Worm (Caenorhabditis elegans) whole organism, young adult: ENCODE data around the gene mif-1.

Experiments used
- B0336.3 ChIP-seq: fragments of 200-800 bp; sonication (Bioruptor generic); IDR thresholded peaks from 2 replicates; pipeline ENCODE4 v1.3.6; 2022; ENCODE audit warnings: missing genetic modification characterization, missing compliant biosample characterization
- F49E8.2 ChIP-seq: sonication (generic microtip); optimal IDR thresholded peaks from 3 replicates; lab custom pipeline; 2017; ENCODE audit warnings: missing genetic modification characterization, mild to moderate bottlenecking, missing compliant biosample characterization, antibody characterized with exemption, moderate library complexity; ENCODE audit not compliant: insufficient read depth
- F57A8.1 ChIP-seq: fragments of 200-800 bp; sonication (Bioruptor generic); optimal IDR thresholded peaks from 2 replicates; lab custom pipeline; 2018; ENCODE audit warnings: mild to moderate bottlenecking, missing genetic modification characterization, moderate library complexity, missing compliant biosample characterization
- K11D2.4 ChIP-seq: fragments of 200-800 bp; sonication (Bioruptor generic); IDR thresholded peaks from 2 replicates; pipeline ENCODE4 v1.3.6; 2022; ENCODE audit warnings: missing genetic modification reagents, missing genetic modification characterization, missing compliant biosample characterization
- Y95B8A.8 ChIP-seq: fragments of 200-800 bp; sonication (Bioruptor generic); IDR thresholded peaks from 2 replicates; pipeline ENCODE4 v1.3.6; 2022; ENCODE audit warnings: missing genetic modification reagents, missing genetic modification characterization, missing compliant biosample characterization
- attf-3 ChIP-seq: fragments of 200-800 bp; sonication (Bioruptor generic); conservative IDR thresholded peaks from 2 replicates; pipeline ENCODE4 v1.3.6; 2022; ENCODE audit warnings: missing genetic modification reagents, missing genetic modification characterization, missing compliant biosample characterization
- attf-5 ChIP-seq: fragments of 200-800 bp; sonication (Bioruptor generic); optimal IDR thresholded peaks from 2 replicates; lab custom pipeline; 2018; ENCODE audit warnings: mild to moderate bottlenecking, missing genetic modification characterization, missing compliant biosample characterization
- cebp-1 ChIP-seq, 2 experiments: fragments of 200-800 bp in 1 of 2; sonication (Bioruptor generic) in 1 of 2; sonication (generic microtip) in 1 of 2; IDR thresholded peaks in 1 of 2; optimal IDR thresholded peaks in 1 of 2; 2 replicates each; pipeline versions ENCODE4 v1.3.6 to Lab custom; 2017 to 2022; ENCODE audit warnings: missing compliant biosample characterization in 2 of 2, missing genetic modification characterization in 2 of 2, mild to moderate bottlenecking in 1 of 2, missing genetic modification reagents in 1 of 2, moderate library complexity in 1 of 2
- ceh-100 ChIP-seq: fragments of 200-800 bp; sonication (Bioruptor generic); IDR thresholded peaks from 2 replicates; pipeline ENCODE4 v1.3.6; 2022; ENCODE audit warnings: missing genetic modification reagents, missing genetic modification characterization, missing compliant biosample characterization
- ceh-40 ChIP-seq: fragments of 200-800 bp; sonication (Bioruptor generic); IDR thresholded peaks from 2 replicates; pipeline ENCODE4 v1.3.6; 2022; ENCODE audit warnings: missing genetic modification characterization, missing compliant biosample characterization
- ceh-79 ChIP-seq: sonication (generic microtip); optimal IDR thresholded peaks from 2 replicates; lab custom pipeline; 2017; ENCODE audit warnings: mild to moderate bottlenecking, missing genetic modification characterization, missing compliant biosample characterization
- ceh-91 ChIP-seq: fragments of 200-800 bp; sonication (Bioruptor generic); IDR thresholded peaks from 2 replicates; pipeline ENCODE4 v1.3.6; 2022; ENCODE audit warnings: missing genetic modification reagents, missing genetic modification characterization, missing compliant biosample characterization
- die-1 ChIP-seq: sonication (generic microtip); optimal IDR thresholded peaks from 2 replicates; lab custom pipeline; 2016; ENCODE audit warnings: missing genotype, mild to moderate bottlenecking, missing genetic modification characterization, missing compliant biosample characterization
- dox-1 ChIP-seq: fragments of 200-800 bp; sonication (Bioruptor generic); IDR thresholded peaks from 2 replicates; pipeline ENCODE4 v1.3.6; 2022; ENCODE audit warnings: missing genetic modification reagents, missing genetic modification characterization, missing compliant biosample characterization
- dpff-1 ChIP-seq: sonication (generic microtip); optimal IDR thresholded peaks from 2 replicates; lab custom pipeline; 2017; ENCODE audit warnings: mild to moderate bottlenecking, missing genetic modification characterization, missing compliant biosample characterization
- egrh-3 ChIP-seq: fragments of 200-800 bp; sonication (Bioruptor generic); IDR thresholded peaks from 2 replicates; pipeline ENCODE4 v1.3.6; 2022; ENCODE audit warnings: missing genetic modification reagents, missing genetic modification characterization, missing compliant biosample characterization
- ekl-4 ChIP-seq: fragments of 200-800 bp; sonication (Bioruptor generic); IDR thresholded peaks from 2 replicates; pipeline ENCODE4 v1.3.6; 2022; ENCODE audit warnings: missing genetic modification reagents, missing genetic modification characterization, missing compliant biosample characterization
- fkh-3 ChIP-seq: sonication (generic microtip); optimal IDR thresholded peaks from 2 replicates; lab custom pipeline; 2016; ENCODE audit warnings: mild to moderate bottlenecking, missing genetic modification characterization, missing compliant biosample characterization
- him-1 ChIP-seq: sonication (generic microtip); optimal IDR thresholded peaks from 2 replicates; lab custom pipeline; 2016; ENCODE audit warnings: missing genotype, missing genetic modification reagents, missing genetic modification characterization, missing compliant biosample characterization
- hmg-1.2 ChIP-seq: fragments of 200-800 bp; sonication (Bioruptor generic); IDR thresholded peaks from 2 replicates; pipeline ENCODE4 v1.3.6; 2022; ENCODE audit warnings: missing genetic modification reagents, missing genetic modification characterization, missing compliant biosample characterization
- lag-1 ChIP-seq: fragments of 200-800 bp; sonication (Bioruptor generic); IDR thresholded peaks from 2 replicates; pipeline ENCODE4 v1.3.6; 2022; ENCODE audit warnings: missing genetic modification reagents, missing genetic modification characterization, missing compliant biosample characterization
- lin-40 ChIP-seq: sonication (generic microtip); optimal IDR thresholded peaks from 2 replicates; lab custom pipeline; 2016; ENCODE audit warnings: missing genetic modification characterization, mild to moderate bottlenecking, missing compliant biosample characterization, missing genotype, missing genetic modification reagents
- madf-10 ChIP-seq: sonication (generic microtip); optimal IDR thresholded peaks from 2 replicates; lab custom pipeline; 2016; ENCODE audit warnings: mild to moderate bottlenecking, missing genetic modification characterization, missing compliant biosample characterization
- madf-6 ChIP-seq: fragments of 200-800 bp; sonication (Bioruptor generic); IDR thresholded peaks from 2 replicates; pipeline ENCODE4 v1.3.6; 2022; ENCODE audit warnings: missing genetic modification reagents, missing genetic modification characterization, missing compliant biosample characterization
- madf-8 ChIP-seq: fragments of 200-800 bp; sonication (Bioruptor generic); conservative IDR thresholded peaks from 2 replicates; pipeline ENCODE4 v1.3.6; 2022; ENCODE audit warnings: missing genetic modification reagents, missing genetic modification characterization, missing compliant biosample characterization
- mxl-1 ChIP-seq: sonication (generic microtip); optimal IDR thresholded peaks from 2 replicates; lab custom pipeline; 2016; ENCODE audit warnings: missing genetic modification characterization, missing compliant biosample characterization
- nfyb-1 ChIP-seq: fragments of 200-800 bp; sonication (Bioruptor generic); IDR thresholded peaks from 2 replicates; pipeline ENCODE4 v1.3.6; 2022; ENCODE audit warnings: missing genetic modification reagents, missing genetic modification characterization, missing compliant biosample characterization
- nhr-120 ChIP-seq: fragments of 200-800 bp; sonication (Bioruptor generic); IDR thresholded peaks from 2 replicates; pipeline ENCODE4 v1.3.6; 2022; ENCODE audit warnings: missing genetic modification characterization, missing compliant biosample characterization
- nhr-80 ChIP-seq: sonication (generic microtip); optimal IDR thresholded peaks from 2 replicates; lab custom pipeline; 2016; ENCODE audit warnings: missing genetic modification characterization, missing compliant biosample characterization
- pha-4 ChIP-seq: fragments of 150-350 bp; sonication (generic microtip); optimal IDR thresholded peaks from 2 replicates; lab custom pipeline; 2014; ENCODE audit warnings: missing biosample characterization, missing genetic modification reagents, missing genetic modification characterization
- rpc-1 ChIP-seq, 2 experiments: fragments of 150-350 bp in 1 of 2; sonication (generic microtip) in 1 of 2; optimal IDR thresholded peaks; 2 replicates each; lab custom pipeline; 2014 to 2018; ENCODE audit warnings: missing biosample characterization in 1 of 2, missing genetic modification characterization in 1 of 2, missing genetic modification reagents in 1 of 2, missing genotype in 1 of 2
- snpc-1.1 ChIP-seq: sonication (generic microtip); optimal IDR thresholded peaks from 2 replicates; lab custom pipeline; 2017; ENCODE audit warnings: missing genetic modification characterization, mild to moderate bottlenecking, missing compliant biosample characterization, antibody characterized with exemption, moderate library complexity, missing genotype, missing genetic modification reagents; ENCODE audit not compliant: insufficient read depth
- snpc-3.4 ChIP-seq: sonication (generic microtip); optimal IDR thresholded peaks from 2 replicates; lab custom pipeline; 2017; ENCODE audit warnings: missing genetic modification characterization, mild to moderate bottlenecking, missing compliant biosample characterization, antibody characterized with exemption, moderate library complexity, missing genotype, missing genetic modification reagents
- snpc-4 ChIP-seq, 5 experiments: fragments of 150-350 bp in 1 of 5; sonication (generic microtip) in 4 of 5; optimal IDR thresholded peaks; 2 replicates each; lab custom pipeline; 2014 to 2018; ENCODE audit warnings: missing genetic modification characterization in 5 of 5, missing biosample characterization in 3 of 5, antibody characterized with exemption in 2 of 5, mild to moderate bottlenecking in 2 of 5, missing compliant biosample characterization in 2 of 5, missing genotype in 2 of 5, moderate library complexity in 2 of 5, missing genetic modification reagents in 1 of 5
- tbx-9 ChIP-seq: sonication (generic microtip); optimal IDR thresholded peaks from 2 replicates; lab custom pipeline; 2016; ENCODE audit warnings: borderline replicate concordance, missing genetic modification characterization, inconsistent platforms, missing compliant biosample characterization
- zfh-2 ChIP-seq: fragments of 200-800 bp; sonication (Bioruptor generic); conservative IDR thresholded peaks from 2 replicates; pipeline ENCODE4 v1.3.6; 2022; ENCODE audit warnings: missing genetic modification reagents, missing genetic modification characterization, missing compliant biosample characterization
- zim-3 ChIP-seq: sonication (generic microtip); optimal IDR thresholded peaks from 2 replicates; lab custom pipeline; 2017; ENCODE audit warnings: mild to moderate bottlenecking, missing genetic modification characterization, moderate library complexity, missing compliant biosample characterization
- ztf-25 ChIP-seq: fragments of 200-800 bp; sonication (Bioruptor generic); IDR thresholded peaks from 2 replicates; pipeline ENCODE4 v1.3.6; 2022; ENCODE audit warnings: missing genetic modification reagents, missing genetic modification characterization, missing compliant biosample characterization
- ztf-6 ChIP-seq: fragments of 200-800 bp; sonication (Bioruptor generic); IDR thresholded peaks from 2 replicates; pipeline ENCODE4 v1.3.6; 2022; ENCODE audit warnings: missing genetic modification reagents, missing genetic modification characterization, missing compliant biosample characterization

The mif-1 gene

DNA sequence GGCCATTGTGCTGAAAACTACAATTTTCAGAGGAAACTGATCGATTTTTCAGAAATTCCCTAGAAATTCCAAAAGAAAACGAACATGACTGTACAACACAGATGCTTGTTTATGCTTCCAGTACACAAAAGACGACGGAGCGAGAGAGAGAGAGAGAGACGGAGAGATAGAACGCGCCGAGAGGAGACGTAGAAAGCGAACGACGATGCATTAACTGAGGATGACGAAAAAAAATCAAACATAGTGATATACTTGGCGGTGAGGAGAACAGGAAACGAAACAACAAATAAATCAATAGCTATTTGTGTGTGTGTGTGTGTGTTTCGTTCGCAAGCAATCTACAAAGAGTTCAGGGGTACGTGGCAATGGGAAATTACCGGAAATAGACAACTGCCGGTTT lies 13.2 kb upstream of the mif-1 start:
- TF ChIP-seq tbx-9 (tag; lab: Kevin White, UChicago) (no peak), B0336.3 (GFP tag; lab: Robert Waterston, UW) (no peak), pha-4 (tag; lab: Kevin White, UChicago) (peak; percentile 73), ceh-100 (GFP tag; lab: Robert Waterston, UW) (peak; percentile 16; the same call in 1 of the 2 replicates), madf-6 (GFP tag; lab: Robert Waterston, UW) (no peak), ceh-40 (GFP tag; lab: Robert Waterston, UW) (no peak), nfyb-1 (GFP tag; lab: Robert Waterston, UW) (0 out of 2 replicates have a peak, but pooled peaks have one; percentile 17), attf-5 (GFP tag; lab: Kevin White, UChicago) (peak; percentile 55), F49E8.2 (no peak), nhr-80 (tag; lab: Kevin White, UChicago) (peak; percentile 30), lag-1 (no peak), fkh-3 (tag; lab: Kevin White, UChicago) (no peak), cebp-1 (GFP tag; IDR thresholded peaks at IDR 0.05; lab: Robert Waterston, UW) (no peak), cebp-1 (tag; optimal IDR thresholded peaks at IDR 0.05; lab: Kevin White, UChicago) (peak; percentile 15), lin-40 (tag; lab: Kevin White, UChicago) (peak; percentile 7), hmg-1.2 (GFP tag; lab: Robert Waterston, UW) (peak; percentile 76; the same call in 1 of the 2 replicates), ztf-6 (no peak), ceh-91 (GFP tag; lab: Robert Waterston, UW) (no peak), dox-1 (GFP tag; lab: Robert Waterston, UW) (0 out of 2 replicates have a peak, but pooled peaks have one; percentile 25)

DNA sequence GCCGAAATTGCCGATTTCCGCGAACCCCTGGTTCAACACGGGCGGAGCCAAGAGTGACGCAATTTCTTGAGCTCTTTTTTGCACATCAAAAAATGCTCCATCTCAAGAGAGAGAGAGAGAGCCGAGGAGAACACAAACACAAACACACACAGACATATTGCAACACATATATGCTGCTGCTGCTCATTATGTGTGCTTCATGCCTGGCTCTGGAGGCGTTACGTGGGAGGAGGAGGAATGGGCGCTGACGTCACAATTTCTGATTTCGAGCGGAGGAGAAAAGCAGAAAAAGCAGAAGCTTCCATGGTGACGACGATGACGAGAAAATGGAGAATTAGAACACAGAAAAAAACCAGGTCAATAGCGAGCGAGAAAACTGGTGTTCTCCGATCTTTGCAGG lies 11.9 kb upstream of the mif-1 start:
- TF ChIP-seq snpc-1.1 (tag; lab: Kevin White, UChicago): no peak
- no peak for TF ChIP-seq snpc-4 (GFP tag; optimal IDR thresholded peaks at IDR 0.05; lab: Kevin White, UChicago)
- no peak for TF ChIP-seq snpc-4 (tag; optimal IDR thresholded peaks at IDR 0.05; lab: Kevin White, UChicago)
- no peak for TF ChIP-seq K11D2.4 (GFP tag; lab: Robert Waterston, UW)
- no peak for TF ChIP-seq ceh-40 (GFP tag; lab: Robert Waterston, UW)
- TF ChIP-seq dpff-1 (tag; lab: Kevin White, UChicago): no peak
- no peak for TF ChIP-seq him-1 (tag; lab: Kevin White, UChicago)
- no peak for TF ChIP-seq mxl-1 (tag; lab: Kevin White, UChicago)
- no peak for TF ChIP-seq F57A8.1 (GFP tag; lab: Kevin White, UChicago)
- TF ChIP-seq Y95B8A.8 (GFP tag; lab: Robert Waterston, UW): no peak
- no peak for TF ChIP-seq attf-3
- no peak for TF ChIP-seq zim-3
- TF ChIP-seq ceh-100 (GFP tag; lab: Robert Waterston, UW): no peak
- 0 out of 2 replicates have a peak, but pooled peaks have one; percentile 12 for TF ChIP-seq dox-1 (GFP tag; lab: Robert Waterston, UW)
- no peak for TF ChIP-seq nhr-120 (GFP tag; lab: Robert Waterston, UW)
- no peak for TF ChIP-seq ceh-79 (tag; lab: Kevin White, UChicago)
- no peak for TF ChIP-seq F49E8.2
- peak; percentile 6 for TF ChIP-seq madf-10 (tag; lab: Kevin White, UChicago)
- no peak for TF ChIP-seq ztf-25 (GFP tag; lab: Robert Waterston, UW)
- TF ChIP-seq ztf-6: no peak
- no peak for TF ChIP-seq lag-1
- TF ChIP-seq egrh-3 (GFP tag; lab: Robert Waterston, UW): 0 out of 2 replicates have a peak, but pooled peaks have one; percentile 22
- TF ChIP-seq snpc-3.4 (tag; lab: Kevin White, UChicago): no peak
- TF ChIP-seq cebp-1 (GFP tag; IDR thresholded peaks at IDR 0.05; lab: Robert Waterston, UW): no peak; the same call in 1 of the 2 replicates
- TF ChIP-seq cebp-1 (tag; optimal IDR thresholded peaks at IDR 0.05; lab: Kevin White, UChicago): peak; percentile 49
- TF ChIP-seq zfh-2: peak; percentile 74
- TF ChIP-seq B0336.3 (GFP tag; lab: Robert Waterston, UW): no peak
- TF ChIP-seq rpc-1 (optimal IDR thresholded peaks at IDR 0.05; lab: Kevin White, UChicago): no peak
- no peak for TF ChIP-seq rpc-1 (tag; optimal IDR thresholded peaks at IDR 0.05; lab: Kevin White, UChicago)
- no peak for TF ChIP-seq madf-8 (GFP tag; lab: Robert Waterston, UW)
- no peak for TF ChIP-seq ekl-4 (GFP tag; lab: Robert Waterston, UW)
- TF ChIP-seq die-1: peak; percentile 42
- TF ChIP-seq madf-6 (GFP tag; lab: Robert Waterston, UW): no peak
